Worm (Caenorhabditis elegans): ENCODE results near the gene ZK616.61.

The ZK616.61 gene

ce11 chrIV:5366567-5366966, 38.9 kb upstream of the ZK616.61 start, which contains the start of gene sand-1:
TSS of gene sand-1 (plus strand) at chrIV:5366867.
- TF ChIP-seq lin-14 (GFP tag; optimal IDR thresholded peaks at IDR 0.05), result no peak
- no peak for TF ChIP-seq pag-3 (tag; optimal IDR thresholded peaks at IDR 0.05; ENCODE audit: borderline replicate concordance, insufficient read depth)
- no peak for TF ChIP-seq Y116A8C.19 (tag; optimal IDR thresholded peaks at IDR 0.05; ENCODE audit: borderline replicate concordance)
- no peak for TF ChIP-seq jun-1 (tag; optimal IDR thresholded peaks at IDR 0.05)
- no peak for TF ChIP-seq lin-35 (GFP tag; optimal IDR thresholded peaks at IDR 0.05)
- TF ChIP-seq mef-2 (tag; optimal IDR thresholded peaks at IDR 0.05), result no peak
- TF ChIP-seq C16A3.4 (tag; optimal IDR thresholded peaks at IDR 0.05), result no peak

- no peak for TF ChIP-seq mab-9 (GFP tag; IDR thresholded peaks at IDR 0.05)
- no peak for TF ChIP-seq mdl-1 (tag; optimal IDR thresholded peaks at IDR 0.05)
- no peak for TF ChIP-seq efl-1 (optimal IDR thresholded peaks at IDR 0.05)
- peak in 1 of 2 experiments; percentile 92 for TF ChIP-seq efl-1 (GFP tag; optimal IDR thresholded peaks at IDR 0.05 in 1 of 2)
- TF ChIP-seq Y116A8C.19 (tag; optimal IDR thresholded peaks at IDR 0.05; ENCODE audit: borderline replicate concordance), result no peak
Measured at ce11 chrIV:5367899-5368298, 37.5 kb upstream of the ZK616.61 start.

ce11 chrIV:5368860-5369259, 36.6 kb upstream of the ZK616.61 start:
- no peak for TF ChIP-seq zip-4 (GFP tag; optimal IDR thresholded peaks at IDR 0.05)
- TF ChIP-seq dsc-1 (tag; optimal IDR thresholded peaks at IDR 0.05), result peak; percentile 13
- peak; percentile 37 to 43 for TF ChIP-seq lin-35 (GFP tag; optimal IDR thresholded peaks at IDR 0.05)
- TF ChIP-seq efl-3 (GFP tag; optimal IDR thresholded peaks at IDR 0.05), result no peak
- TF ChIP-seq nhr-85 (tag), result peak; percentile 58
- TF ChIP-seq F16B12.6 (tag; optimal IDR thresholded peaks at IDR 0.05), result peak; percentile 34
- TF ChIP-seq pag-3 (tag; optimal IDR thresholded peaks at IDR 0.05; ENCODE audit: borderline replicate concordance, insufficient read depth), result no peak
- TF ChIP-seq nhr-11 (tag; optimal IDR thresholded peaks at IDR 0.05), result no peak
- TF ChIP-seq tbx-2 (tag; optimal IDR thresholded peaks at IDR 0.05), result peak; percentile 9
- TF ChIP-seq elt-3 (tag; optimal IDR thresholded peaks at IDR 0.05), result no peak
- TF ChIP-seq rnt-1 (tag; optimal IDR thresholded peaks at IDR 0.05), result peak; percentile 42
- no peak for TF ChIP-seq nhr-84 (tag; optimal IDR thresholded peaks at IDR 0.05)
- peak; percentile 40 for TF ChIP-seq nhr-71 (tag; optimal IDR thresholded peaks at IDR 0.05)
- TF ChIP-seq unc-86 (tag; optimal IDR thresholded peaks at IDR 0.05), result peak; percentile 37
- peak in 2 of 3 experiments; percentile 7 to 11 for TF ChIP-seq dpl-1 (GFP tag; optimal IDR thresholded peaks at IDR 0.05)
- TF ChIP-seq ceh-82 (tag; optimal IDR thresholded peaks at IDR 0.05), result peak in 1 of 3 experiments; percentile 41
- peak; percentile 38 to 45 for TF ChIP-seq lsy-2 (tag; optimal IDR thresholded peaks at IDR 0.05)
- TF ChIP-seq fos-1 (tag; optimal IDR thresholded peaks at IDR 0.05), result no peak
- TF ChIP-seq lin-15B (tag; optimal IDR thresholded peaks at IDR 0.05), result peak; percentile 8
- peak; percentile 15; the same call in 1 of the 2 replicates for TF ChIP-seq nhr-19 (GFP tag; conservative IDR thresholded peaks at IDR 0.05)
- TF ChIP-seq efl-1 (optimal IDR thresholded peaks at IDR 0.05), result peak; percentile 37 to 47
- peak in 1 of 2 experiments; percentile 46 for TF ChIP-seq efl-1 (GFP tag; optimal IDR thresholded peaks at IDR 0.05 in 1 of 2)
- peak; percentile 8 for TF ChIP-seq nhr-47 (tag; optimal IDR thresholded peaks at IDR 0.05)
- no peak for TF ChIP-seq ceh-88 (GFP tag; IDR thresholded peaks at IDR 0.05)
- TF ChIP-seq lin-14 (GFP tag; optimal IDR thresholded peaks at IDR 0.05), result peak; percentile 71
- TF ChIP-seq aly-2 (tag; optimal IDR thresholded peaks at IDR 0.05), result no peak
- TF ChIP-seq sup-37 (GFP tag; optimal IDR thresholded peaks at IDR 0.05), result no peak
- TF ChIP-seq ztf-4 (tag; optimal IDR thresholded peaks at IDR 0.05), result peak; percentile 13
- peak; percentile 2; the same call in 1 of the 2 replicates for TF ChIP-seq isw-1 (GFP tag; IDR thresholded peaks at IDR 0.05)
- TF ChIP-seq xbp-1 (tag; optimal IDR thresholded peaks at IDR 0.05), result peak; percentile 25
- TF ChIP-seq mep-1 (tag; optimal IDR thresholded peaks at IDR 0.05), result no peak
- TF ChIP-seq hlh-17 (GFP tag; optimal IDR thresholded peaks at IDR 0.05; ENCODE audit: borderline replicate concordance), result no peak
- peak; percentile 26 for TF ChIP-seq lir-3 (tag; optimal IDR thresholded peaks at IDR 0.05; ENCODE audit: poor library complexity)
- TF ChIP-seq elt-2 (tag; optimal IDR thresholded peaks at IDR 0.05), result no peak
- TF ChIP-seq fkh-8 (tag; optimal IDR thresholded peaks at IDR 0.05), result peak; percentile 43
- peak; percentile 5 for TF ChIP-seq skn-1 (tag; optimal IDR thresholded peaks at IDR 0.05)
- TF ChIP-seq nhr-76 (tag; optimal IDR thresholded peaks at IDR 0.05), result no peak
- TF ChIP-seq swsn-7 (tag; optimal IDR thresholded peaks at IDR 0.05), result peak; percentile 55
- no peak for TF ChIP-seq hpl-2 (GFP tag; optimal IDR thresholded peaks at IDR 0.05)
- peak; percentile 27 for TF ChIP-seq nhr-20 (tag; optimal IDR thresholded peaks at IDR 0.05)
- peak; percentile 52 for TF ChIP-seq snu-23 (GFP tag; optimal IDR thresholded peaks at IDR 0.05)

Data from whole organism, L1 larva.